Worm (Caenorhabditis elegans) whole organism, dauer: Measurements from ENCODE around the gene C52B9.8.

Source experiments
- unc-62 ChIP-seq: sonication (generic microtip); optimal IDR thresholded peaks from 2 replicates; lab custom pipeline; 2017; ENCODE audit warnings: missing biosample characterization, missing genetic modification reagents, missing genetic modification characterization

C52B9.8 gene

ce11 chrX:4303200-4303599 lies 8.4 kb downstream of the C52B9.8 start:
- no peak for TF ChIP-seq unc-62

ce11 chrX:4297452-4297851 lies 14.1 kb downstream of the C52B9.8 start, which contains the start of gene paf-2:
TSS of gene paf-2 (minus strand) at chrX:4297741.
- TF ChIP-seq unc-62 = no peak

- TF ChIP-seq unc-62 = no peak
Measured at ce11 chrX:4295917-4296316, 15.7 kb downstream of the C52B9.8 start.

ce11 chrX:4294957-4295356 lies 16.6 kb downstream of the C52B9.8 start:
- no peak for TF ChIP-seq unc-62

- TF ChIP-seq unc-62 = no peak
Measured at ce11 chrX:4289805-4290204, 21.8 kb downstream of the C52B9.8 start.

ce11 chrX:4285669-4286174 lies 25.8 kb downstream of the C52B9.8 start, which contains the start of gene cka-2:
TSS of gene cka-2 (plus strand) at chrX:4286124.
- no peak for TF ChIP-seq unc-62

ce11 chrX:4284470-4284869 lies 27.1 kb downstream of the C52B9.8 start:
- no peak for TF ChIP-seq unc-62

- no peak for TF ChIP-seq unc-62
Measured at ce11 chrX:4283989-4284388, 27.6 kb downstream of the C52B9.8 start, which contains the start of gene ets-10. TSS of gene ets-10 (plus strand) at chrX:4284189.

ce11 chrX:4282380-4282779 lies 29.2 kb downstream of the C52B9.8 start, which contains the start of gene C52B9.19:
TSS of gene C52B9.19 (plus strand) at chrX:4282555.
- no peak for TF ChIP-seq unc-62

ce11 chrX:4279294-4279782 lies 32.2 kb downstream of the C52B9.8 start, which contains the start of the genes twk-28 and ets-9:
TSS of gene twk-28 (minus strand) at chrX:4279344.
TSS of gene ets-9 (plus strand) at chrX:4279703.
- TF ChIP-seq unc-62 = no peak

ce11 chrX:4274116-4274515 lies 37.5 kb downstream of the C52B9.8 start, which contains the start of gene mec-18:
TSS of gene mec-18 (minus strand) at chrX:4274216.
- TF ChIP-seq unc-62 = no peak

- TF ChIP-seq unc-62 = no peak
Measured at ce11 chrX:4273614-4274013, 38.0 kb downstream of the C52B9.8 start, which contains the start of gene C52B9.10. TSS of gene C52B9.10 (plus strand) at chrX:4273914.

ce11 chrX:4268396-4268795 lies 43.2 kb downstream of the C52B9.8 start:
- no peak for TF ChIP-seq unc-62

ce11 chrX:4266178-4266931 lies 45.2 kb downstream of the C52B9.8 start:
- no peak for TF ChIP-seq unc-62

- TF ChIP-seq unc-62 = no peak
Measured at ce11 chrX:4265283-4265907, 46.2 kb downstream of the C52B9.8 start, which contains the start of gene coel-1. TSS of gene coel-1 (plus strand) at chrX:4265663.

ce11 chrX:4263820-4264219 lies 47.7 kb downstream of the C52B9.8 start:
- no peak for TF ChIP-seq unc-62

- no peak for TF ChIP-seq unc-62
Measured at ce11 chrX:4260297-4260696, 51.3 kb downstream of the C52B9.8 start, which contains the start of gene C52B9.4. TSS of gene C52B9.4 (plus strand) at chrX:4260652.
